Fruit fly (Drosophila melanogaster) whole organism, wandering third instar larva: ENCODE results near the gene CG13131.

Source experiments
- Abd-B ChIP-seq: fragments of >200 bp; optimal IDR thresholded peaks from 2 replicates; lab custom pipeline; 2017; ENCODE audit warnings: missing biosample characterization, missing genetic modification characterization
- CG32264 ChIP-seq: fragments of 200-800 bp; sonication (Bioruptor generic); optimal IDR thresholded peaks from 2 replicates; lab custom pipeline; 2016; ENCODE audit warnings: missing biosample characterization, missing genetic modification characterization
- CG9705 ChIP-seq: fragments of 200-800 bp; sonication (Bioruptor generic); optimal IDR thresholded peaks from 2 replicates; lab custom pipeline; 2018; ENCODE audit warnings: missing biosample characterization, mild to moderate bottlenecking, missing genetic modification characterization
- CrebA ChIP-seq: fragments of 200-800 bp; sonication (Bioruptor generic); optimal IDR thresholded peaks from 2 replicates; lab custom pipeline; 2016; ENCODE audit warnings: missing biosample characterization, mild to moderate bottlenecking, missing genetic modification characterization, borderline replicate concordance
- Dfd ChIP-seq: fragments of >200 bp; optimal IDR thresholded peaks from 2 replicates; lab custom pipeline; 2017; ENCODE audit warnings: missing biosample characterization, missing genetic modification characterization
- Dif ChIP-seq: fragments of 200-275, 200-300 bp; sonication (Bioruptor generic); optimal IDR thresholded peaks from 2 replicates; lab custom pipeline; 2018; ENCODE audit warnings: missing biosample characterization, missing genetic modification characterization; ENCODE audit not compliant: partially characterized antibody
- GATAd ChIP-seq: sonication (Bioruptor generic); optimal IDR thresholded peaks from 2 replicates; lab custom pipeline; 2016; ENCODE audit warnings: missing biosample characterization, missing genetic modification characterization
- HLH106 ChIP-seq: fragments of 200-800 bp; optimal IDR thresholded peaks from 3 replicates; lab custom pipeline; 2019; ENCODE audit warnings: missing biosample characterization, mild to moderate bottlenecking, missing genetic modification characterization, moderate library complexity
- Hnf4 ChIP-seq: fragments of 200-800 bp; sonication (Bioruptor generic); optimal IDR thresholded peaks from 2 replicates; lab custom pipeline; 2016; ENCODE audit warnings: missing biosample characterization, mild to moderate bottlenecking, missing genetic modification characterization
- Hr78 ChIP-seq: fragments of >200 bp; optimal IDR thresholded peaks from 2 replicates; lab custom pipeline; 2017; ENCODE audit warnings: missing biosample characterization, missing genetic modification characterization
- Hr83 ChIP-seq: fragments of 200-300 bp; sonication (Bioruptor generic); optimal IDR thresholded peaks from 2 replicates; lab custom pipeline; 2016; ENCODE audit warnings: missing biosample characterization, mild to moderate bottlenecking, missing genetic modification characterization, moderate library complexity; ENCODE audit not compliant: poor library complexity, severe bottlenecking
- Jra ChIP-seq: sonication (Bioruptor generic); optimal IDR thresholded peaks from 2 replicates; lab custom pipeline; 2016; ENCODE audit warnings: missing biosample characterization, missing genetic modification characterization
- Mio ChIP-seq: sonication (Bioruptor generic); optimal IDR thresholded peaks from 2 replicates; lab custom pipeline; 2016; ENCODE audit warnings: missing biosample characterization, missing genetic modification characterization
- Myc ChIP-seq: fragments of >200 bp; optimal IDR thresholded peaks from 2 replicates; lab custom pipeline; 2017
- N ChIP-seq: fragments of >200 bp; optimal IDR thresholded peaks from 2 replicates; lab custom pipeline; 2018; ENCODE audit warnings: missing biosample characterization, missing external identifiers, missing genetic modification characterization
- OdsH ChIP-seq: fragments of 200-800 bp; sonication (Bioruptor generic); optimal IDR thresholded peaks from 2 replicates; lab custom pipeline; 2016; ENCODE audit warnings: missing biosample characterization, mild to moderate bottlenecking, missing genetic modification characterization
- Rel ChIP-seq, 2 experiments: fragments of 200-800 bp; sonication (Bioruptor generic) in 1 of 2; optimal IDR thresholded peaks; 2 replicates in 1 of 2; 3 replicates in 1 of 2; lab custom pipeline; 2016 to 2019; ENCODE audit warnings: mild to moderate bottlenecking in 2 of 2, missing biosample characterization in 2 of 2, missing genetic modification characterization in 2 of 2, moderate library complexity in 1 of 2
- Sp1 ChIP-seq: fragments of 200-800 bp; sonication (Bioruptor generic); optimal IDR thresholded peaks from 3 replicates; lab custom pipeline; 2019; ENCODE audit warnings: missing biosample characterization, mild to moderate bottlenecking, missing genetic modification characterization, moderate library complexity
- Vsx2 ChIP-seq: fragments of 200-300, 225-300 bp; sonication (Bioruptor generic); optimal IDR thresholded peaks from 2 replicates; lab custom pipeline; 2018; ENCODE audit warnings: missing biosample characterization, missing genetic modification characterization; ENCODE audit not compliant: partially characterized antibody
- br ChIP-seq: fragments of 200-800 bp; sonication (Bioruptor generic); optimal IDR thresholded peaks from 2 replicates; lab custom pipeline; 2016; ENCODE audit warnings: missing biosample characterization, missing genetic modification characterization
- brk ChIP-seq: fragments of 200-800 bp; sonication (Bioruptor generic); optimal IDR thresholded peaks from 2 replicates; lab custom pipeline; 2016; ENCODE audit warnings: missing biosample characterization, mild to moderate bottlenecking, missing genetic modification characterization
- dl ChIP-seq, 2 experiments: fragments of 175-275, 200-275 bp in 1 of 2; fragments of 200-275 bp in 1 of 2; sonication (Bioruptor generic); optimal IDR thresholded peaks; lab custom pipeline; 2018; ENCODE audit warnings: mild to moderate bottlenecking in 2 of 2, missing biosample characterization in 2 of 2, missing genetic modification characterization in 2 of 2, moderate library complexity in 2 of 2; ENCODE audit not compliant: partially characterized antibody in 2 of 2, insufficient read depth in 1 of 2
- dmrt93B ChIP-seq: fragments of 200-800 bp; sonication (Bioruptor generic); optimal IDR thresholded peaks from 2 replicates; lab custom pipeline; 2018; ENCODE audit warnings: missing biosample characterization, mild to moderate bottlenecking, missing genetic modification characterization
- dsf ChIP-seq: sonication (Bioruptor generic); optimal IDR thresholded peaks from 2 replicates; lab custom pipeline; 2016; ENCODE audit warnings: missing biosample characterization, missing genetic modification characterization, borderline replicate concordance
- ey ChIP-seq: fragments of 200-800 bp; sonication (Bioruptor generic); optimal IDR thresholded peaks from 2 replicates; lab custom pipeline; 2016; ENCODE audit warnings: missing biosample characterization, missing genetic modification characterization
- foxo ChIP-seq, 2 experiments: fragments of 200-800 bp; sonication (Bioruptor generic); optimal IDR thresholded peaks; 2 replicates in 1 of 2; 3 replicates in 1 of 2; lab custom pipeline; 2016 to 2017; ENCODE audit warnings: missing biosample characterization in 2 of 2, missing genetic modification characterization in 2 of 2
- fru ChIP-seq: fragments of 200-800 bp; sonication (Bioruptor generic); optimal IDR thresholded peaks from 3 replicates; lab custom pipeline; 2016; ENCODE audit warnings: missing biosample characterization, mild to moderate bottlenecking, missing genetic modification characterization
- h ChIP-seq: fragments of 200-800 bp; sonication (Bioruptor generic); optimal IDR thresholded peaks from 3 replicates; lab custom pipeline; 2016; ENCODE audit warnings: missing biosample characterization, mild to moderate bottlenecking, missing genetic modification characterization
- jim ChIP-seq: fragments of 175-275, 200-325 bp; sonication (Bioruptor generic); optimal IDR thresholded peaks from 2 replicates; lab custom pipeline; 2016; ENCODE audit warnings: missing biosample characterization, mild to moderate bottlenecking, missing genetic modification characterization
- lola ChIP-seq: fragments of >200 bp; optimal IDR thresholded peaks from 2 replicates; lab custom pipeline; 2017; ENCODE audit warnings: missing biosample characterization, missing genetic modification characterization
- pan ChIP-seq: fragments of >200 bp; optimal IDR thresholded peaks from 2 replicates; lab custom pipeline; 2017
- psq ChIP-seq: fragments of 200-800 bp; sonication (Bioruptor generic); optimal IDR thresholded peaks from 3 replicates; lab custom pipeline; 2017; ENCODE audit warnings: missing biosample characterization, mild to moderate bottlenecking, missing genetic modification characterization, moderate library complexity
- rgr ChIP-seq: fragments of 200-800 bp; sonication (Bioruptor generic); optimal IDR thresholded peaks from 3 replicates; lab custom pipeline; 2016; ENCODE audit warnings: missing biosample characterization, mild to moderate bottlenecking, missing genetic modification characterization
- sage ChIP-seq: fragments of 200-800 bp; sonication (Bioruptor generic); optimal IDR thresholded peaks from 2 replicates; lab custom pipeline; 2016; ENCODE audit warnings: missing biosample characterization, mild to moderate bottlenecking, missing genetic modification characterization
- sv ChIP-seq: fragments of 200-800 bp; sonication (Bioruptor generic); optimal IDR thresholded peaks from 3 replicates; lab custom pipeline; 2016; ENCODE audit warnings: missing biosample characterization, missing genetic modification characterization
- tai ChIP-seq: sonication (Bioruptor generic); optimal IDR thresholded peaks from 2 replicates; lab custom pipeline; 2016; ENCODE audit warnings: missing biosample characterization, missing genetic modification characterization
- usp ChIP-seq: fragments of >200 bp; optimal IDR thresholded peaks from 2 replicates; lab custom pipeline; 2017; ENCODE audit warnings: missing biosample characterization, missing genetic modification characterization
- woc ChIP-seq: sonication (Bioruptor generic); optimal IDR thresholded peaks from 2 replicates; lab custom pipeline; 2016; ENCODE audit warnings: missing biosample characterization, mild to moderate bottlenecking, missing genetic modification characterization

The CG13131 gene

dm6 chr2L:10033410-10033809 is 16.1 kb upstream of the CG13131 start:
- no peak for TF ChIP-seq Hr78
- no peak for TF ChIP-seq rgr
- no peak for TF ChIP-seq jim (GFP tag; lab: Kevin White, UChicago)
- TF ChIP-seq Dfd, result no peak

- TF ChIP-seq HLH106 (tag; lab: Kevin White, UChicago) (no peak), Dif (GFP tag; lab: Kevin White, UChicago) (peak; percentile 52), OdsH (GFP tag; lab: Kevin White, UChicago) (no peak), Abd-B (GFP tag; lab: Kevin White, UChicago) (no peak), Vsx2 (GFP tag; lab: Kevin White, UChicago) (peak; percentile 68)
- TF ChIP-seq, all 38 proteins: peak for 2
Measured at dm6 chr2L:10032415-10032814, 15.2 kb upstream of the CG13131 start, which contains the start of gene obst-B. Gene obst-B (plus strand): TSS chr2L:10032690.

dm6 chr2L:10026376-10026775 is 9.1 kb upstream of the CG13131 start, which contains the start of gene CG13127:
Gene CG13127 (plus strand): TSS chr2L:10026676.
- no peak for TF ChIP-seq dl (GFP tag; optimal IDR thresholded peaks at IDR 0.05; lab: Kevin White, UChicago; ENCODE audit: insufficient read depth in 1 of 2, partially characterized antibody in 2 of 2)

dm6 chr2L:10009800-10010658 is 7.2 kb downstream of the CG13131 start:
- TF ChIP-seq Abd-B (GFP tag; lab: Kevin White, UChicago) (no peak), woc (GFP tag; lab: Kevin White, UChicago) (peak; percentile 97), HLH106 (tag; lab: Kevin White, UChicago) (peak; percentile 99), N (no peak), brk (GFP tag; lab: Kevin White, UChicago) (peak; percentile 96), sv (GFP tag; lab: Kevin White, UChicago) (peak; percentile 94), br (peak; percentile 99), Mio (GFP tag; lab: Kevin White, UChicago) (peak; percentile 95), Hr83 (GFP tag; lab: Kevin White, UChicago) (peak; percentile 99), Jra (GFP tag; lab: Kevin White, UChicago) (peak; percentile 98), Sp1 (GFP tag; lab: Kevin White, UChicago) (peak; percentile 98), rgr (peak; percentile 99), ey (GFP tag; lab: Kevin White, UChicago) (peak; percentile 100), sage (GFP tag; lab: Kevin White, UChicago) (peak; percentile 98), dmrt93B (GFP tag; lab: Kevin White, UChicago) (peak; percentile 98), OdsH (GFP tag; lab: Kevin White, UChicago) (peak; percentile 100), CrebA (GFP tag; lab: Kevin White, UChicago) (peak; percentile 81), dl (GFP tag; optimal IDR thresholded peaks at IDR 0.05; lab: Kevin White, UChicago; ENCODE audit: insufficient read depth in 1 of 2, partially characterized antibody in 2 of 2) (peak; percentile 42 to 70), Hr78 (no peak), GATAd (peak; percentile 98), Dfd (peak; percentile 84), Hnf4 (GFP tag; lab: Kevin White, UChicago) (peak; percentile 99), fru (GFP tag; lab: Kevin White, UChicago) (peak; percentile 99), psq (GFP tag; lab: Kevin White, UChicago) (peak; percentile 98), Rel (GFP tag; optimal IDR thresholded peaks at IDR 0.05; lab: Kevin White, UChicago) (peak; percentile 95), Rel (tag; optimal IDR thresholded peaks at IDR 0.05; lab: Kevin White, UChicago) (peak; percentile 87), CG32264 (peak; percentile 98), jim (GFP tag; lab: Kevin White, UChicago) (peak; percentile 95), dsf (GFP tag; lab: Kevin White, UChicago) (peak; percentile 96), Dif (GFP tag; lab: Kevin White, UChicago) (peak; percentile 26), lola (no peak), CG9705 (GFP tag; lab: Kevin White, UChicago) (peak; percentile 98), usp (GFP tag; lab: Kevin White, UChicago) (no peak), Vsx2 (GFP tag; lab: Kevin White, UChicago) (peak; percentile 35), foxo (GFP tag; optimal IDR thresholded peaks at IDR 0.05; lab: Kevin White, UChicago) (peak; percentile 97 to 100), h (GFP tag; lab: Kevin White, UChicago) (peak; percentile 100), pan (lab: Kevin White, UChicago) (no peak), Myc (lab: Kevin White, UChicago) (no peak), tai (GFP tag; lab: Kevin White, UChicago) (peak; percentile 98)
- TF ChIP-seq, all 38 proteins: peak for 31
